Worm (Caenorhabditis elegans) whole organism, mixed stage, embryonic: ENCODE measurements around the gene Y48A6B.14.

Experiments
- elt-1 ChIP-seq: sonication (generic microtip); optimal IDR thresholded peaks from 2 replicates; lab custom pipeline; 2017; ENCODE audit warnings: missing genetic modification characterization, mild to moderate bottlenecking, missing compliant biosample characterization, antibody characterized with exemption, moderate library complexity, borderline replicate concordance; ENCODE audit not compliant: insufficient read depth
- elt-3 ChIP-seq: fragments of 150-350 bp; optimal IDR thresholded peaks from 2 replicates; lab custom pipeline; 2014; ENCODE audit warnings: missing biosample characterization, missing genetic modification characterization
- flh-1 ChIP-seq: fragments of 200-800 bp; sonication (Bioruptor generic); optimal IDR thresholded peaks from 2 replicates; lab custom pipeline; 2018; ENCODE audit warnings: mild to moderate bottlenecking, missing genetic modification characterization, moderate library complexity, missing compliant biosample characterization
- nhr-76 ChIP-seq: sonication (generic microtip); optimal IDR thresholded peaks from 2 replicates; lab custom pipeline; 2017; ENCODE audit warnings: missing biosample characterization, missing genetic modification characterization

ce11 chrIII:11040606-11041005 lies 9.2 kb downstream of the Y48A6B.14 start:
- TF ChIP-seq elt-3 (tag; lab: Kevin White, UChicago) (no peak), nhr-76 (tag; lab: Kevin White, UChicago) (no peak), elt-1 (tag; lab: Kevin White, UChicago) (no peak), flh-1 (GFP tag; lab: Kevin White, UChicago) (no peak)
